Fruit fly (Drosophila melanogaster) whole organism, prepupa: ENCODE measurements around the gene Polr1E.

ENCODE experiments used
- CG15336 ChIP-seq: fragments of 200-800 bp; sonication (Bioruptor generic); IDR thresholded peaks from 2 replicates; pipeline ENCODE4 v1.3.6; 2022; ENCODE audit warnings: missing biosample characterization, missing genetic modification characterization
- CG16779 ChIP-seq: fragments of 200-800 bp; sonication (Bioruptor generic); optimal IDR thresholded peaks from 3 replicates; lab custom pipeline; 2017; ENCODE audit warnings: missing biosample characterization, mild to moderate bottlenecking, missing genetic modification characterization
- CG6854 ChIP-seq: fragments of 200-800 bp; sonication (Bioruptor generic); optimal IDR thresholded peaks from 2 replicates; lab custom pipeline; 2017; ENCODE audit warnings: missing biosample characterization, mild to moderate bottlenecking, missing genetic modification characterization
- Smox ChIP-seq: fragments of 200-800 bp; sonication (Bioruptor generic); optimal IDR thresholded peaks from 3 replicates; lab custom pipeline; 2016; ENCODE audit warnings: missing biosample characterization, missing genetic modification characterization
- esn ChIP-seq: fragments of 200-800 bp; sonication (Bioruptor generic); optimal IDR thresholded peaks from 2 replicates; lab custom pipeline; 2016; ENCODE audit warnings: missing biosample characterization, mild to moderate bottlenecking, missing genetic modification characterization, moderate library complexity
- fd85E ChIP-seq: fragments of 200-800 bp; sonication (Bioruptor generic); optimal IDR thresholded peaks from 3 replicates; lab custom pipeline; 2016; ENCODE audit warnings: missing biosample characterization, missing genetic modification characterization
- spab ChIP-seq: fragments of 200-800 bp; sonication (Bioruptor generic); optimal IDR thresholded peaks from 2 replicates; lab custom pipeline; 2017; ENCODE audit warnings: missing biosample characterization, mild to moderate bottlenecking, missing genetic modification characterization, missing genetic modification reagents

dm6 chr3R:18276688-18277087 lies 24.8 kb downstream of the Polr1E start:
- no peak for TF ChIP-seq Smox (GFP tag; lab: Kevin White, UChicago)
- no peak for TF ChIP-seq spab (GFP tag; lab: Kevin White, UChicago)
- TF ChIP-seq esn (GFP tag; lab: Kevin White, UChicago): no peak
- TF ChIP-seq CG16779: no peak
- TF ChIP-seq CG6854 (GFP tag; lab: Kevin White, UChicago): no peak
- no peak for TF ChIP-seq CG15336 (GFP tag; lab: Robert Waterston, UW)
- no peak for TF ChIP-seq fd85E (GFP tag; lab: Kevin White, UChicago)
